Fruit fly (Drosophila melanogaster) whole organism: Measurements from ENCODE around the gene CG9427.

Experiments used
- CG8478 ChIP-seq: fragments of >200 bp; optimal IDR thresholded peaks from 2 replicates; lab custom pipeline; 2018; ENCODE audit warnings: inconsistent platforms
- Dll ChIP-seq: fragments of >200 bp; optimal IDR thresholded peaks from 2 replicates; lab custom pipeline; 2017
- pan ChIP-seq: fragments of >200 bp; optimal IDR thresholded peaks from 2 replicates; lab custom pipeline; 2017

DNA sequence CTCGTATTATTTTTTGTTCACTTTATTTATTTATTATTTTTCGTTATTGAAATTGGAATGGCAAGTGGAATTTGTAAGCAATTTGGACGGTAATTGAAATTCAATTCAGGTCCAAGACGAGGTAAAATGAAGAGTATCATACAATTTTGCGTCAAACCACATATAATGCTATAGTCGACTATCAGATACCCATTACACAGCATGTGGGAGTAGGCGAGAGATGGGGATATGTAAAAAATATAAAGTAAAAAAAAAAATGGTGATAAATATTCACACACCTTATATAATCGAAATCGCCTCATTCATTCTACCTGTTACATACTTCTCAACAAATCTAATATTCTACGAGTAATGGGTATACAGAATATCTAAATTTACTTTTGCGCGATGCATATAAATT, 14.5 kb downstream of the CG9427 start:
- TF ChIP-seq pan (lab: Kevin White, UChicago): no peak
- no peak for TF ChIP-seq Dll (lab: Kevin White, UChicago)
- TF ChIP-seq CG8478: no peak
